Worm (Caenorhabditis elegans) whole organism, early embryonic: ENCODE data around the gene clec-221.

Experiments
- B0310.2 ChIP-seq: sonication (generic microtip); optimal IDR thresholded peaks from 2 replicates; lab custom pipeline; 2016; ENCODE audit warnings: mild to moderate bottlenecking, missing genetic modification characterization, missing compliant biosample characterization
- F13C5.2 ChIP-seq: sonication (generic microtip); optimal IDR thresholded peaks from 2 replicates; lab custom pipeline; 2017; ENCODE audit warnings: mild to moderate bottlenecking, missing genetic modification characterization, inconsistent platforms, missing compliant biosample characterization
- aly-1 ChIP-seq: sonication (generic microtip); optimal IDR thresholded peaks from 2 replicates; lab custom pipeline; 2016; ENCODE audit warnings: missing genetic modification characterization, missing compliant biosample characterization
- ama-1 ChIP-seq: fragments of 150-350 bp; optimal IDR thresholded peaks from 2 replicates; lab custom pipeline; 2014
- ceh-13 ChIP-seq: fragments of 200-800 bp; sonication (Bioruptor generic); optimal IDR thresholded peaks from 2 replicates; lab custom pipeline; 2018; ENCODE audit warnings: mild to moderate bottlenecking, missing genetic modification characterization, missing compliant biosample characterization
- ceh-36 ChIP-seq: sonication (generic microtip); optimal IDR thresholded peaks from 2 replicates; lab custom pipeline; 2016; ENCODE audit warnings: missing genetic modification characterization, inconsistent platforms, missing compliant biosample characterization
- ets-7 ChIP-seq: sonication (generic microtip); optimal IDR thresholded peaks from 2 replicates; lab custom pipeline; 2016; ENCODE audit warnings: missing genotype, missing genetic modification characterization, missing compliant biosample characterization
- flt-1 ChIP-seq: fragments of 200-800 bp; sonication (Bioruptor generic); IDR thresholded peaks from 2 replicates; pipeline ENCODE4 v1.3.6; 2022; ENCODE audit warnings: missing genetic modification characterization, missing compliant biosample characterization
- hmbx-1 ChIP-seq: sonication (generic microtip); optimal IDR thresholded peaks from 2 replicates; lab custom pipeline; 2016; ENCODE audit warnings: mild to moderate bottlenecking, missing genetic modification characterization, missing compliant biosample characterization
- hmg-4 ChIP-seq: fragments of 200-800 bp; sonication (Bioruptor generic); optimal IDR thresholded peaks from 2 replicates; lab custom pipeline; 2018; ENCODE audit warnings: mild to moderate bottlenecking, missing genetic modification characterization, missing compliant biosample characterization
- hnd-1 ChIP-seq: sonication (generic microtip); optimal IDR thresholded peaks from 2 replicates; lab custom pipeline; 2016; ENCODE audit warnings: missing genetic modification characterization, missing compliant biosample characterization
- pes-1 ChIP-seq: fragments of 200-800 bp; sonication (Bioruptor generic); IDR thresholded peaks from 2 replicates; pipeline ENCODE4 v1.3.6; 2022; ENCODE audit warnings: missing genetic modification reagents, missing genetic modification characterization, missing compliant biosample characterization
- scrt-1 ChIP-seq: fragments of 200-800 bp; sonication (Bioruptor generic); IDR thresholded peaks from 2 replicates; pipeline ENCODE4 v1.3.6; 2022; ENCODE audit warnings: missing genetic modification characterization, missing compliant biosample characterization
- sea-1 ChIP-seq: fragments of 200-800 bp; sonication (Bioruptor generic); conservative IDR thresholded peaks from 2 replicates; pipeline ENCODE4 v1.3.6; 2022; ENCODE audit warnings: missing genetic modification characterization, missing compliant biosample characterization
- tbx-11 ChIP-seq: fragments of 200-800 bp; sonication (Bioruptor generic); IDR thresholded peaks from 2 replicates; pipeline ENCODE4 v1.3.6; 2022; ENCODE audit warnings: missing genetic modification characterization, missing compliant biosample characterization
- tbx-37 ChIP-seq: fragments of 200-800 bp; sonication (Bioruptor generic); conservative IDR thresholded peaks from 2 replicates; pipeline ENCODE4 v1.3.6; 2022; ENCODE audit warnings: missing genetic modification reagents, missing genetic modification characterization, missing compliant biosample characterization
- tra-4 ChIP-seq: sonication (generic microtip); optimal IDR thresholded peaks from 2 replicates; lab custom pipeline; 2017; ENCODE audit warnings: missing genetic modification characterization, missing compliant biosample characterization

The clec-221 gene

DNA sequence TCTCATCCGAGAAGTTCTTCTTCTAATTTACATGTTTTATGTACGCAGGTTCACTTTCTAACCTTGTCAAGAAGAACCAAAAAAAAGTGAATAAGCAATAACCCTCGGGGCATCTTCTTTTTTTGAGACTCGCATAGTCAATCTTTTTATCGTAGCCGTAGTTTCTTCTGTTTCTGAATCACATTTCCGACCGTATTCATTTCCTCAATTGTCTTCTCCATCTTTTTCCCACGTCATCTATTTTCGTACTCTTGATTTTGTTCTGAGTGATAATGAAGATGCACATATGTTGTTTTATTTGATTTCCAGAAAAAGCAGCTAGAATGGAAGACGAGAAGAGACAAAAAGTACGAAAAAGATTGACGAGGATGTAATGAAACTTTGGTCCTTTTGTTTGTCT lies 9.3 kb downstream of the clec-221 start:
- TF ChIP-seq hmg-4 (GFP tag; lab: Kevin White, UChicago) (no peak), ets-7 (tag; lab: Kevin White, UChicago) (no peak), ceh-13 (GFP tag; lab: Kevin White, UChicago) (no peak), B0310.2 (no peak), hnd-1 (tag; lab: Kevin White, UChicago) (no peak), tra-4 (tag; lab: Kevin White, UChicago) (no peak), hmbx-1 (tag; lab: Kevin White, UChicago) (no peak)

- TF ChIP-seq pes-1 (GFP tag; lab: Robert Waterston, UW) (no peak), hmbx-1 (tag; lab: Kevin White, UChicago) (no peak), ceh-13 (GFP tag; lab: Kevin White, UChicago) (no peak), tra-4 (tag; lab: Kevin White, UChicago) (no peak), B0310.2 (no peak)
These were observed 12.1 kb downstream of the clec-221 start, which contains the start of gene zip-9 for ce11 chrV:10942161-10942560. Gene zip-9 (plus strand): TSS chrV:10942461.

DNA sequence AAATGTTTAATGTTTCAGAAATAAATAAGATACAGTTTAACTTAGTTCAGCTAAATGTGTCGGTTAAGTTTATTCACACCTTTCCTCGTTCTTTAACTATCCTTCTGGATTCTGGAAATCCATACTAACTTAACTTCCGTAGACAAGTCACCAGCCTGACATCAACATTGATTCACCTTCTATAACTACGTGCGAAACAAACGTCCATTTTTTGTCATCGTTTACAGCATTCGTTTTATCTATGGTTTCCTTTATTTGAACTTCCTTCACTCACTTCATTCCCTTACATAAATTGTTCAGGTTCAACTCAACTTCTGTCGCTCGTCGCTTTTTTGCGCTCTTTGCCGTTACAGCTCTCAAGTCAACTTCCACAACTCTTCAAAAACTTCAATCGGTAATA lies 13.1 kb downstream of the clec-221 start, which contains the start of gene F17C11.26:
F17C11.26 (plus strand) TSS at position 301 of the 400 bp plus-strand sequence.
- TF ChIP-seq hmbx-1 (tag; lab: Kevin White, UChicago) (no peak), F13C5.2 (tag; lab: Kevin White, UChicago) (no peak), ceh-36 (tag; lab: Kevin White, UChicago) (no peak), ceh-13 (GFP tag; lab: Kevin White, UChicago) (no peak), tra-4 (tag; lab: Kevin White, UChicago) (no peak), sea-1 (GFP tag; lab: Robert Waterston, UW) (no peak), aly-1 (tag; lab: Kevin White, UChicago) (no peak), ama-1 (no peak), tbx-37 (no peak), hnd-1 (tag; lab: Kevin White, UChicago) (no peak), tbx-11 (GFP tag; lab: Robert Waterston, UW) (no peak)

ce11 chrV:10940571-10940991 lies 13.7 kb downstream of the clec-221 start:
- TF ChIP-seq aly-1 (tag; lab: Kevin White, UChicago) = no peak
- TF ChIP-seq hnd-1 (tag; lab: Kevin White, UChicago) = no peak

- TF ChIP-seq hmbx-1 (tag; lab: Kevin White, UChicago) (no peak), tbx-11 (GFP tag; lab: Robert Waterston, UW) (no peak), tra-4 (tag; lab: Kevin White, UChicago) (no peak), flt-1 (GFP tag; lab: Robert Waterston, UW) (no peak), scrt-1 (GFP tag; lab: Robert Waterston, UW) (no peak), sea-1 (GFP tag; lab: Robert Waterston, UW) (no peak)
These were observed 14.2 kb downstream of the clec-221 start for ce11 chrV:10939990-10940570.

- TF ChIP-seq pes-1 (GFP tag; lab: Robert Waterston, UW) (no peak), hmg-4 (GFP tag; lab: Kevin White, UChicago) (no peak), tbx-11 (GFP tag; lab: Robert Waterston, UW) (no peak)
These were observed 15.5 kb downstream of the clec-221 start, which contains the start of gene F17C11.11 for ce11 chrV:10938739-10939138. Gene F17C11.11 (minus strand): TSS chrV:10938817.

DNA sequence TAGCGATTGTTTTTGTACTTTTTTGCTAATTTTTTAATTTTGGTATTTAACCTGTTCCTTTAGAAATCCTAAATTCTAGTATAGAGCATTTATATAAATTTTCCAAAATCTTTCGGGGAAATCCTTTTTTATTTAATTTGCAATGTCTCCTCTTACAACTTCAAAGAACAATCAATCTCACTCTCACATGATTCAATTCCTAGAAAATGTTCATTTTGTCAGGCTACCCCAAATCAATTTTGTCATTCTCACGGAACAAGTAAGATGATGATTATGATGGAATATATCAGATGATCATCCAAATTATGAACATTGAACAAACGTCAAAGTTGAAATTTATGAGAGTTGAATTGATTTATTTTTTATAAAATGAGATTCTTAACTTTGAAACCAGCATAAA lies 16.9 kb downstream of the clec-221 start:
- TF ChIP-seq flt-1 (GFP tag; lab: Robert Waterston, UW) (no peak), sea-1 (GFP tag; lab: Robert Waterston, UW) (no peak)

DNA sequence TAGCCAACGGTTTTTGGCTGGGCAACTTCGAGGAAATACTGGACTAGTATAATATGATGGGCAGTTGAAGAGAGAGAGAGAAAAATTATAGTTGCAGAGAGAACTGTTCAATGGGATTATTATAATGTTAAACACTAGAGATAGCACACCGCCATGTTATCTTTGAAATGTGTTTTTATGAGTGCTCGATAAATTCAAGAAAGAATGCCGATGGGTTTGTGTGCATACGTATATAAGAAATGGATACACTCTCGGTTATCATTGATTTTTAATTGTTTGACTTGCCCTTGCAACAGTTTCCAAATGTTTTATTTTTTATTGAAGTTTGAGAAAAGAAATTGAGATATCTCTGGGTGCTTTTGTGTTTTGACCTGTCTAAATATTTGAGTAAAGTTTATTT lies 17.6 kb downstream of the clec-221 start, which contains the start of gene F17C11.12:
F17C11.12 (minus strand) TSS at position 240 of the 400 bp plus-strand sequence.
- TF ChIP-seq hmg-4 (GFP tag; lab: Kevin White, UChicago) (no peak), ceh-36 (tag; lab: Kevin White, UChicago) (no peak), aly-1 (tag; lab: Kevin White, UChicago) (no peak), flt-1 (GFP tag; lab: Robert Waterston, UW) (no peak), tra-4 (tag; lab: Kevin White, UChicago) (no peak), sea-1 (GFP tag; lab: Robert Waterston, UW) (no peak), hnd-1 (tag; lab: Kevin White, UChicago) (no peak), ceh-13 (GFP tag; lab: Kevin White, UChicago) (no peak), ama-1 (no peak), hmbx-1 (tag; lab: Kevin White, UChicago) (no peak), scrt-1 (GFP tag; lab: Robert Waterston, UW) (no peak), tbx-37 (no peak)

DNA sequence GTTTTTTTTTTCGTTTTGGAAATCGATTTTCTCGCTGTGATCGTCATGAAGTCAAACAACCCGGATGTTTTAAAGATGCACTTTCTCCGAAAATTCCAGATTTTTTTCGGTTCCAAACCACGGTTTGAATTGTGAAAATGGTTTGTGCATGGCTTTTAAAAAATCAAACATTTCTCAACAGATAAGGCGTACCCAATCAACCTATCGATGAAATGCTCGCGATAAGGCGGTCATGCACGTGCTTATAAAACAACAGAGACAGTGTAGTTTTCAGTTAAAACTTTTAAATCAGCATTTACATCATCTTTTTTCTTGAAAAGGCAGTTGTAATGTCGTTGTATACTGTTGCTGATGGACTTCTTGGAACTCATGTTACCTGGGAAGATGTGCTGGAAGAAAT lies 21.8 kb downstream of the clec-221 start, which contains the start of gene F58B4.5:
F58B4.5 (plus strand) TSS at position 283 of the 400 bp plus-strand sequence.
- no peak for TF ChIP-seq ets-7 (tag; lab: Kevin White, UChicago)
- no peak for TF ChIP-seq sea-1 (GFP tag; lab: Robert Waterston, UW)
- no peak for TF ChIP-seq scrt-1 (GFP tag; lab: Robert Waterston, UW)
- no peak for TF ChIP-seq hmg-4 (GFP tag; lab: Kevin White, UChicago)
- no peak for TF ChIP-seq aly-1 (tag; lab: Kevin White, UChicago)
- TF ChIP-seq pes-1 (GFP tag; lab: Robert Waterston, UW) = no peak
- TF ChIP-seq flt-1 (GFP tag; lab: Robert Waterston, UW) = no peak
- no peak for TF ChIP-seq tbx-11 (GFP tag; lab: Robert Waterston, UW)
- no peak for TF ChIP-seq hnd-1 (tag; lab: Kevin White, UChicago)
- TF ChIP-seq B0310.2 = no peak
- no peak for TF ChIP-seq ceh-13 (GFP tag; lab: Kevin White, UChicago)
- no peak for TF ChIP-seq tra-4 (tag; lab: Kevin White, UChicago)
- TF ChIP-seq ceh-36 (tag; lab: Kevin White, UChicago) = no peak
- TF ChIP-seq tbx-37 = no peak
- no peak for TF ChIP-seq F13C5.2 (tag; lab: Kevin White, UChicago)
- TF ChIP-seq ama-1 = no peak
- TF ChIP-seq hmbx-1 (tag; lab: Kevin White, UChicago) = no peak
